Fruit fly (Drosophila melanogaster): Measurements from ENCODE around the gene CG17349.

- TF ChIP-seq CrebA (GFP tag; optimal IDR thresholded peaks at IDR 0.05; ENCODE audit: borderline replicate concordance) (no peak), CG32264 (GFP tag; optimal IDR thresholded peaks at IDR 0.05) (no peak), pan (optimal IDR thresholded peaks at IDR 0.05) (no peak), fru (GFP tag; optimal IDR thresholded peaks at IDR 0.05) (no peak)
These were observed 41.7 kb downstream of the CG17349 start for dm6 chr2L:19411966-19412365.
